Worm (Caenorhabditis elegans) whole organism, L4 larva: ENCODE measurements around the gene Y38H6C.25.
A peak's percentile ranks its signal among the peaks of the same experiment; 100 is the strongest.

Source experiments
- F26F4.8 ChIP-seq: fragments of 200-800 bp; sonication (Bioruptor generic); conservative IDR thresholded peaks from 2 replicates; pipeline ENCODE4 v1.3.6; 2022; ENCODE audit warnings: missing genetic modification characterization, missing compliant biosample characterization
- R02D3.7 ChIP-seq: fragments of 150-350 bp; sonication (generic microtip); optimal IDR thresholded peaks from 3 replicates; lab custom pipeline; 2014; ENCODE audit warnings: missing biosample characterization, missing genetic modification characterization
- T20F7.1 ChIP-seq: fragments of 200-800 bp; sonication (Bioruptor generic); optimal IDR thresholded peaks from 2 replicates; lab custom pipeline; 2018; ENCODE audit warnings: mild to moderate bottlenecking, missing genetic modification characterization, missing compliant biosample characterization
- Y75B8A.6 ChIP-seq: fragments of 200-800 bp; sonication (Bioruptor generic); IDR thresholded peaks from 2 replicates; pipeline ENCODE4 v1.3.6; 2022; ENCODE audit warnings: missing genetic modification reagents, missing genetic modification characterization, missing compliant biosample characterization
- ZK337.2 ChIP-seq: fragments of 200-800 bp; sonication (Bioruptor generic); IDR thresholded peaks from 2 replicates; pipeline ENCODE4 v1.3.6; 2022; ENCODE audit warnings: missing genetic modification reagents, missing genetic modification characterization, missing compliant biosample characterization
- aha-1 ChIP-seq: fragments of 150-350 bp; peaks from one replicate; lab custom pipeline; 2014; ENCODE audit warnings: missing biosample characterization, missing genetic modification characterization
- ama-1 ChIP-seq: fragments of 150-350 bp; optimal IDR thresholded peaks from 2 replicates; lab custom pipeline; 2014; ENCODE audit warnings: inconsistent platforms, mixed read lengths
- arid-1 ChIP-seq: fragments of 200-800 bp; sonication (Bioruptor generic); conservative IDR thresholded peaks from 2 replicates; pipeline ENCODE4 v1.3.6; 2022; ENCODE audit warnings: missing genetic modification reagents, missing genetic modification characterization, missing compliant biosample characterization
- ceh-20 ChIP-seq: fragments of 200-800 bp; sonication (Bioruptor generic); IDR thresholded peaks from 2 replicates; pipeline ENCODE4 v1.3.6; 2022; ENCODE audit warnings: missing genetic modification reagents, missing genetic modification characterization, missing compliant biosample characterization
- ceh-32 ChIP-seq: sonication (generic microtip); optimal IDR thresholded peaks from 2 replicates; lab custom pipeline; 2016; ENCODE audit warnings: mild to moderate bottlenecking, missing genetic modification characterization, missing compliant biosample characterization; ENCODE audit not compliant: poor library complexity
- ceh-44 ChIP-seq: fragments of 200-800 bp; sonication (Bioruptor generic); IDR thresholded peaks from 2 replicates; pipeline ENCODE4 v1.3.6; 2022; ENCODE audit warnings: missing genetic modification reagents, missing genetic modification characterization, missing compliant biosample characterization
- cey-2 ChIP-seq: sonication (generic microtip); optimal IDR thresholded peaks from 3 replicates; lab custom pipeline; 2017; ENCODE audit warnings: missing genetic modification characterization, mild to moderate bottlenecking, missing compliant biosample characterization, antibody characterized with exemption, borderline replicate concordance; ENCODE audit not compliant: insufficient read depth
- ctbp-1 ChIP-seq: fragments of 200-800 bp; sonication (Bioruptor generic); IDR thresholded peaks from 2 replicates; pipeline ENCODE4 v1.3.6; 2022; ENCODE audit warnings: missing genetic modification reagents, missing genetic modification characterization, missing compliant biosample characterization
- daf-12 ChIP-seq: fragments of 150-350 bp; optimal IDR thresholded peaks from 2 replicates; lab custom pipeline; 2014; ENCODE audit warnings: missing biosample characterization, missing genetic modification reagents, missing genetic modification characterization
- daf-16 ChIP-seq, 3 experiments: sonication (generic microtip); optimal IDR thresholded peaks; 2 replicates each; lab custom pipeline; 2016 to 2017; ENCODE audit warnings: missing genetic modification characterization in 3 of 3, missing genetic modification reagents in 3 of 3, mild to moderate bottlenecking in 2 of 3, missing compliant biosample characterization in 2 of 3, missing biosample characterization in 1 of 3, moderate library complexity in 1 of 3
- dmd-6 ChIP-seq: fragments of 200-800 bp; sonication (Bioruptor generic); IDR thresholded peaks from 2 replicates; pipeline ENCODE4 v1.3.6; 2022; ENCODE audit warnings: missing genetic modification reagents, missing genetic modification characterization, missing compliant biosample characterization
- dmd-8 ChIP-seq: fragments of 200-800 bp; sonication (Bioruptor generic); IDR thresholded peaks from 2 replicates; pipeline ENCODE4 v1.3.6; 2022; ENCODE audit warnings: missing genetic modification characterization, missing compliant biosample characterization
- dpl-1 ChIP-seq: fragments of 150-350 bp; optimal IDR thresholded peaks from 2 replicates; lab custom pipeline; 2014; ENCODE audit warnings: missing biosample characterization, missing genetic modification reagents, missing genetic modification characterization
- duxl-1 ChIP-seq: sonication (generic microtip); optimal IDR thresholded peaks from 2 replicates; lab custom pipeline; 2016; ENCODE audit warnings: mild to moderate bottlenecking, missing genetic modification characterization, moderate library complexity, missing compliant biosample characterization; ENCODE audit not compliant: poor library complexity
- dve-1 ChIP-seq: sonication (generic microtip); optimal IDR thresholded peaks from 2 replicates; lab custom pipeline; 2017; ENCODE audit warnings: antibody characterized with exemption, mild to moderate bottlenecking, missing genetic modification characterization, missing compliant biosample characterization; ENCODE audit not compliant: insufficient read depth
- egl-27 ChIP-seq: sonication (generic microtip); optimal IDR thresholded peaks from 3 replicates; lab custom pipeline; 2017; ENCODE audit warnings: missing biosample characterization, missing genetic modification reagents, missing genetic modification characterization
- gei-8 ChIP-seq: fragments of 200-800 bp; sonication (Bioruptor generic); optimal IDR thresholded peaks from 2 replicates; lab custom pipeline; 2018; ENCODE audit warnings: mild to moderate bottlenecking, missing genetic modification characterization, missing compliant biosample characterization
- hif-1 ChIP-seq, 2 experiments: sonication (generic microtip); optimal IDR thresholded peaks; 2 replicates each; lab custom pipeline; 2016 to 2017; ENCODE audit warnings: missing compliant biosample characterization in 2 of 2, missing genetic modification characterization in 2 of 2, missing genetic modification reagents in 2 of 2, missing genotype in 2 of 2, mild to moderate bottlenecking in 1 of 2
- lin-1 ChIP-seq: fragments of 200-800 bp; sonication (Bioruptor generic); IDR thresholded peaks from 2 replicates; pipeline ENCODE4 v1.3.6; 2022; ENCODE audit warnings: missing genetic modification reagents, missing genetic modification characterization, missing compliant biosample characterization
- lin-15B ChIP-seq: fragments of 150-350 bp; sonication (generic microtip); optimal IDR thresholded peaks from 3 replicates; lab custom pipeline; 2014; ENCODE audit warnings: missing biosample characterization, missing genetic modification characterization
- lsy-2 ChIP-seq, 2 experiments: fragments of 150-350 bp in 1 of 2; sonication (generic microtip) in 1 of 2; optimal IDR thresholded peaks; 2 replicates each; lab custom pipeline; 2014 to 2017; ENCODE audit warnings: missing biosample characterization in 2 of 2, missing genetic modification characterization in 2 of 2
- madf-5 ChIP-seq, 2 experiments: fragments of 200-800 bp; sonication (Bioruptor generic); IDR thresholded peaks; 2 replicates each; pipeline ENCODE4 v1.3.6; 2022; ENCODE audit warnings: missing compliant biosample characterization in 2 of 2, missing genetic modification characterization in 2 of 2
- madf-9 ChIP-seq: fragments of 200-800 bp; sonication (Bioruptor generic); conservative IDR thresholded peaks from 2 replicates; pipeline ENCODE4 v1.3.6; 2022; ENCODE audit warnings: missing genetic modification reagents, missing genetic modification characterization, missing compliant biosample characterization
- mxl-3 ChIP-seq: fragments of 200-800 bp; sonication (Bioruptor generic); optimal IDR thresholded peaks from 2 replicates; lab custom pipeline; 2018; ENCODE audit warnings: mild to moderate bottlenecking, missing genetic modification characterization, missing compliant biosample characterization
- nhr-102 ChIP-seq: sonication (generic microtip); optimal IDR thresholded peaks from 2 replicates; lab custom pipeline; 2016; ENCODE audit warnings: mild to moderate bottlenecking, missing genetic modification characterization, moderate library complexity, missing compliant biosample characterization
- nhr-11 ChIP-seq: fragments of 150-350 bp; optimal IDR thresholded peaks from 2 replicates; lab custom pipeline; 2014; ENCODE audit warnings: missing biosample characterization, missing genetic modification characterization
- nhr-111 ChIP-seq: fragments of 200-800 bp; sonication (Bioruptor generic); optimal IDR thresholded peaks from 2 replicates; lab custom pipeline; 2018; ENCODE audit warnings: mild to moderate bottlenecking, missing genetic modification characterization, missing compliant biosample characterization
- nhr-25 ChIP-seq: sonication (generic microtip); optimal IDR thresholded peaks from 2 replicates; lab custom pipeline; 2017; ENCODE audit warnings: missing genetic modification characterization, mild to moderate bottlenecking, missing compliant biosample characterization, antibody characterized with exemption, moderate library complexity, borderline replicate concordance; ENCODE audit not compliant: insufficient read depth
- nhr-28 ChIP-seq: fragments of 150-350 bp; optimal IDR thresholded peaks from 2 replicates; lab custom pipeline; 2014; ENCODE audit warnings: missing biosample characterization, missing genetic modification characterization
- nhr-41 ChIP-seq: fragments of 200-800 bp; sonication (Bioruptor generic); IDR thresholded peaks from 2 replicates; pipeline ENCODE4 v1.3.6; 2022; ENCODE audit warnings: missing genetic modification reagents, missing genetic modification characterization, missing compliant biosample characterization
- nhr-42 ChIP-seq: fragments of 200-800 bp; sonication (Bioruptor generic); IDR thresholded peaks from 2 replicates; pipeline ENCODE4 v1.3.6; 2022; ENCODE audit warnings: missing genetic modification characterization, missing compliant biosample characterization
- nhr-48 ChIP-seq: sonication (generic microtip); optimal IDR thresholded peaks from 2 replicates; lab custom pipeline; 2016; ENCODE audit warnings: mild to moderate bottlenecking, missing genetic modification characterization, missing compliant biosample characterization
- pqm-1 ChIP-seq: sonication (generic microtip); optimal IDR thresholded peaks from 2 replicates; lab custom pipeline; 2017; ENCODE audit warnings: missing biosample characterization, missing genetic modification characterization
- saeg-2 ChIP-seq: fragments of 200-800 bp; sonication (Bioruptor generic); IDR thresholded peaks from 2 replicates; pipeline ENCODE4 v1.3.6; 2022; ENCODE audit warnings: missing genetic modification reagents, missing genetic modification characterization, missing compliant biosample characterization
- set-16 ChIP-seq: fragments of 200-800 bp; sonication (Bioruptor generic); IDR thresholded peaks from 2 replicates; pipeline ENCODE4 v1.3.6; 2022; ENCODE audit warnings: missing genetic modification reagents, missing genetic modification characterization, missing compliant biosample characterization
- skn-1 ChIP-seq: fragments of 150-350 bp; optimal IDR thresholded peaks from 2 replicates; lab custom pipeline; 2014; ENCODE audit warnings: missing biosample characterization, missing genetic modification characterization
- spr-1 ChIP-seq: sonication (generic microtip); optimal IDR thresholded peaks from 2 replicates; lab custom pipeline; 2016; ENCODE audit warnings: mild to moderate bottlenecking, missing genetic modification characterization, missing compliant biosample characterization
- tra-1 ChIP-seq: fragments of 200-800 bp; sonication (Bioruptor generic); IDR thresholded peaks from 2 replicates; pipeline ENCODE4 v1.3.6; 2022; ENCODE audit warnings: missing genetic modification reagents, missing genetic modification characterization, missing compliant biosample characterization
- unc-39 ChIP-seq: sonication (generic microtip); optimal IDR thresholded peaks from 2 replicates; lab custom pipeline; 2017; ENCODE audit warnings: missing biosample characterization, missing genetic modification characterization
- vab-7 ChIP-seq: fragments of 200-800 bp; sonication (Bioruptor generic); IDR thresholded peaks from 2 replicates; pipeline ENCODE4 v1.3.6; 2022; ENCODE audit warnings: missing genetic modification reagents, missing genetic modification characterization, missing compliant biosample characterization
- zip-2 ChIP-seq: fragments of 150-350 bp; optimal IDR thresholded peaks from 2 replicates; lab custom pipeline; 2014; ENCODE audit warnings: missing biosample characterization, missing genetic modification characterization
- ztf-11 ChIP-seq: fragments of 150-350 bp; optimal IDR thresholded peaks from 2 replicates; lab custom pipeline; 2014; ENCODE audit warnings: missing biosample characterization, missing genetic modification characterization
- ztf-7 ChIP-seq: fragments of 150-350 bp; optimal IDR thresholded peaks from 2 replicates; lab custom pipeline; 2014; ENCODE audit warnings: missing biosample characterization, missing genetic modification characterization

Y38H6C.25 gene

DNA sequence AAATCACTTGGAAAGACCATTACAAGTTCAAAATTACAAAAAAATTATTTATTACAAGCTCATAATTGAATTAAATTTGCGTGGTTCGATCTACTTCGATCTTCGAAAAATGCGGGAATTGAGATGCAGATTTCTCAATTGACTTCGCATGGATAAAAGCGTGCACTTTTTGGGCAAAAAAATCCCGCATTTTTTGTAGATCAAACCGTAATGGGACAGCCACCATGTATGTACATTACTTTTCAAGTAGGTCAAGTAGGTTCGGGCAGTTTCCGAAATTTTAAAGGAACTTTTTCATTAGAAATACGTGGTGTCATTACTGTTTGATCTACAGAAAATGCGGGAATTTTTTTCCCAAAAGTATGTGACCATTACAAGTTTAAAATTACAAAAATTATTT, 21.5 kb upstream of the Y38H6C.25 start (continued):
- 0 out of 2 replicates have a peak, but pooled peaks have one; percentile 9 for TF ChIP-seq madf-9 (GFP tag; lab: Robert Waterston, UW)
- no peak for TF ChIP-seq madf-5 (GFP tag; IDR thresholded peaks at IDR 0.05; lab: Robert Waterston, UW)
- TF ChIP-seq dmd-8 (GFP tag; lab: Robert Waterston, UW): 0 out of 2 replicates have a peak, but pooled peaks have one; percentile 34
- TF ChIP-seq ZK337.2 (GFP tag; lab: Robert Waterston, UW): no peak
- no peak for TF ChIP-seq R02D3.7 (tag; lab: Kevin White, UChicago)
- TF ChIP-seq ceh-20 (GFP tag; lab: Robert Waterston, UW): 0 out of 2 replicates have a peak, but pooled peaks have one; percentile 45
- TF ChIP-seq, all 104 proteins: peak for 27

DNA sequence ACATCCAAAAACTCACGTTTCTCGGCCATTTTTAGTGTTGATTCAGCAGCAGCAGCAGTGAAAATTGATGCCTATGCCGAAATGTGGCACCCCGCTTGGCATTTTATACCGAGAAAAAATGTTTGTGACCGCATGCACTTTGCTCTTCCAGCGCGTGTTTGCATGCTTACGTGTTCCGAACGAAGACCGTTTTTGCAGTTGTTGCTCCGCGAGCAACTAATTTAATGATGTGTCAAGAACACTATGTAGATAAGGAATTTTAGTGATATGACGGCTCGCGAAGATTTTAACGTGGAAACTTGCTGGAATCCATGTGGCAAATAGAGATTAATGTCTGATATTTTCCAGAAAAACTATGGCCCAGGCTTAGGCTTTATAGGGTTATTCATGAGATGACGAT, 20.0 kb upstream of the Y38H6C.25 start, which contains the start of gene dct-16:
TSS of gene dct-16 (minus strand) at position 78 of the 400 bp plus-strand sequence.
- no peak for TF ChIP-seq duxl-1 (tag; lab: Kevin White, UChicago)
- peak; percentile 76 for TF ChIP-seq tra-1
- no peak for TF ChIP-seq lsy-2 (tag; optimal IDR thresholded peaks at IDR 0.05; lab: Kevin White, UChicago)
- no peak for TF ChIP-seq ceh-32 (tag; lab: Kevin White, UChicago)
- TF ChIP-seq nhr-111 (GFP tag; lab: Kevin White, UChicago): no peak
- no peak for TF ChIP-seq spr-1
- TF ChIP-seq dve-1 (tag; lab: Kevin White, UChicago): peak; percentile 86
- TF ChIP-seq nhr-41 (GFP tag; lab: Robert Waterston, UW): 0 out of 2 replicates have a peak, but pooled peaks have one; percentile 29
- no peak for TF ChIP-seq ztf-11
- no peak for TF ChIP-seq cey-2 (tag; lab: Kevin White, UChicago)
- TF ChIP-seq dpl-1 (GFP tag; lab: Kevin White, UChicago): no peak
- TF ChIP-seq dmd-6: peak; percentile 94
- peak; percentile 52 for TF ChIP-seq aha-1 (tag; lab: Kevin White, UChicago)
- TF ChIP-seq nhr-48 (tag; lab: Kevin White, UChicago): peak; percentile 85
- TF ChIP-seq F26F4.8 (GFP tag; lab: Robert Waterston, UW): no peak
- no peak for TF ChIP-seq skn-1 (tag; lab: Kevin White, UChicago)
- TF ChIP-seq arid-1 (GFP tag; lab: Robert Waterston, UW): no peak
- no peak for TF ChIP-seq ceh-44 (GFP tag; lab: Robert Waterston, UW)
- TF ChIP-seq nhr-28 (tag; lab: Kevin White, UChicago): peak; percentile 63
- no peak for TF ChIP-seq lin-15B (tag; lab: Kevin White, UChicago)
- peak; percentile 12; the same call in 1 of the 2 replicates for TF ChIP-seq lin-1 (GFP tag; lab: Robert Waterston, UW)
- peak; percentile 56 for TF ChIP-seq pqm-1 (tag; lab: Kevin White, UChicago)
- TF ChIP-seq dmd-8 (GFP tag; lab: Robert Waterston, UW): no peak
- no peak for TF ChIP-seq nhr-11 (tag; lab: Kevin White, UChicago)
- no peak for TF ChIP-seq nhr-42 (GFP tag; lab: Robert Waterston, UW)
- TF ChIP-seq ama-1 (lab: Kevin White, UChicago): no peak
- TF ChIP-seq egl-27: no peak
- TF ChIP-seq hif-1 (tag; optimal IDR thresholded peaks at IDR 0.05; lab: Kevin White, UChicago): peak in 1 of 2 experiments; percentile 38
- TF ChIP-seq mxl-3 (GFP tag; lab: Kevin White, UChicago): peak; percentile 5
- no peak for TF ChIP-seq daf-12 (tag; lab: Kevin White, UChicago)
- TF ChIP-seq zip-2: no peak
- no peak for TF ChIP-seq Y75B8A.6 (GFP tag; lab: Robert Waterston, UW)
- no peak for TF ChIP-seq ztf-7 (tag; lab: Kevin White, UChicago)
- TF ChIP-seq saeg-2 (GFP tag; lab: Robert Waterston, UW): peak; percentile 58; the same call in 1 of the 2 replicates
- TF ChIP-seq vab-7 (GFP tag; lab: Robert Waterston, UW): no peak
- no peak for TF ChIP-seq unc-39 (tag; lab: Kevin White, UChicago)
- no peak for TF ChIP-seq ctbp-1 (GFP tag; lab: Robert Waterston, UW)
- peak; percentile 26 for TF ChIP-seq gei-8 (GFP tag; lab: Kevin White, UChicago)
- TF ChIP-seq daf-16 (GFP tag; optimal IDR thresholded peaks at IDR 0.05; lab: Kevin White, UChicago): peak in 1 of 2 experiments; percentile 21
- peak; percentile 91 for TF ChIP-seq daf-16 (tag; optimal IDR thresholded peaks at IDR 0.05; lab: Kevin White, UChicago)
- TF ChIP-seq nhr-25 (tag; lab: Kevin White, UChicago): no peak
- TF ChIP-seq ZK337.2 (GFP tag; lab: Robert Waterston, UW): no peak
- TF ChIP-seq nhr-102 (tag; lab: Kevin White, UChicago): peak; percentile 85
- TF ChIP-seq set-16 (GFP tag; lab: Robert Waterston, UW): no peak
- no peak for TF ChIP-seq T20F7.1 (GFP tag; lab: Kevin White, UChicago)
